Worm (Caenorhabditis elegans): ENCODE measurements around the gene W09D6.5.

W09D6.5 gene

DNA sequence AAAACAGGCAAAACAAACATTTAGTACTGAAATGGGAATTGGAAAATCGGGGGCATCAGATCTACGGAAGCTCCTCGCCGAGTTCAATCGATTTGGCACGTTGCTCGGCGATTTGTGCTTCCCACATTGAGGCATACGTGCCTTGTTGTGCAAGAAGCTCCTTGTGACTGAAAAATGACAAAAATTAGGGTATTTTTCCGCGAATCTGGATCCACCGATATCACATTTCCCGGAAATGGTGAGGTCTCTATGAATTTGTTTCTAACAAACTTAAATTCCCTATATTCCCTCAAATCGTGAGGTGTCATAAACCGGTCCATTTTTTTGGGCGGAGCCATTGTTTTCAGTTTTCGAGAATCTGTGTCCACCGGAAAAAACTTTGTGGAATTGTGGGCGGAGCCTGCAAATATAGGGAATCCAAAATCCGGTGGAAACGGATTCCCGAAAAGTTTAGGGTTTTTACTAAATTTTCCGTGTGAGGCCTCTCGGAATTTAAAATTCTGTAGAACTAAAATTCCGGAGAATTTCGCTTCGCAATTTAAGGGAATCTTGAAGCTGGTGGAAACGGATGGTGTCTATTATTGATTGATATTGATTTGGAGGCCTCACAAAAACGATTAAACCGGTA lies 3.5 kb downstream of the W09D6.5 start (continued):
- no peak for TF ChIP-seq unc-3 (GFP tag; conservative IDR thresholded peaks at IDR 0.05)
- TF ChIP-seq unc-3 (tag; optimal IDR thresholded peaks at IDR 0.05) = peak; percentile 69
- TF ChIP-seq pag-3 (tag; optimal IDR thresholded peaks at IDR 0.05; ENCODE audit: borderline replicate concordance) = peak; percentile 60
- peak; percentile 96 for TF ChIP-seq tbx-2 (tag; optimal IDR thresholded peaks at IDR 0.05)
- TF ChIP-seq nhr-232 (tag; optimal IDR thresholded peaks at IDR 0.05) = no peak
- TF ChIP-seq pqm-1 (tag; optimal IDR thresholded peaks at IDR 0.05) = peak; percentile 87
- peak; percentile 91 for TF ChIP-seq lim-6 (tag; optimal IDR thresholded peaks at IDR 0.05)
- peak; percentile 72 for TF ChIP-seq elt-2 (tag; optimal IDR thresholded peaks at IDR 0.05)
- peak; percentile 36 for TF ChIP-seq C38D4.7 (GFP tag; optimal IDR thresholded peaks at IDR 0.05)
- TF ChIP-seq ceh-45 (GFP tag; IDR thresholded peaks at IDR 0.05) = no peak; the same call in 1 of the 2 replicates
- TF ChIP-seq ceh-31 (tag; optimal IDR thresholded peaks at IDR 0.05) = peak; percentile 99
- TF ChIP-seq sox-2 (GFP tag; IDR thresholded peaks at IDR 0.05) = no peak
- peak; percentile 43 for TF ChIP-seq K02D7.2 (tag; optimal IDR thresholded peaks at IDR 0.05)
- TF ChIP-seq fkh-6 (tag; optimal IDR thresholded peaks at IDR 0.05) = peak; percentile 69
- TF ChIP-seq K09A11.1 (tag; optimal IDR thresholded peaks at IDR 0.05; ENCODE audit: insufficient read depth) = no peak
- TF ChIP-seq ceh-22 (tag; optimal IDR thresholded peaks at IDR 0.05) = no peak
- TF ChIP-seq pax-1 (tag; optimal IDR thresholded peaks at IDR 0.05) = no peak
- no peak for TF ChIP-seq mec-3 (tag; optimal IDR thresholded peaks at IDR 0.05; ENCODE audit: borderline replicate concordance)
- no peak for TF ChIP-seq ceh-24 (tag; optimal IDR thresholded peaks at IDR 0.05)
- TF ChIP-seq ref-2 (tag; optimal IDR thresholded peaks at IDR 0.05) = peak; percentile 80
- no peak for TF ChIP-seq lin-11 (tag; optimal IDR thresholded peaks at IDR 0.05)
- TF ChIP-seq hlh-13 (GFP tag; optimal IDR thresholded peaks at IDR 0.05) = no peak
- no peak for TF ChIP-seq dve-1 (tag; optimal IDR thresholded peaks at IDR 0.05)

DNA sequence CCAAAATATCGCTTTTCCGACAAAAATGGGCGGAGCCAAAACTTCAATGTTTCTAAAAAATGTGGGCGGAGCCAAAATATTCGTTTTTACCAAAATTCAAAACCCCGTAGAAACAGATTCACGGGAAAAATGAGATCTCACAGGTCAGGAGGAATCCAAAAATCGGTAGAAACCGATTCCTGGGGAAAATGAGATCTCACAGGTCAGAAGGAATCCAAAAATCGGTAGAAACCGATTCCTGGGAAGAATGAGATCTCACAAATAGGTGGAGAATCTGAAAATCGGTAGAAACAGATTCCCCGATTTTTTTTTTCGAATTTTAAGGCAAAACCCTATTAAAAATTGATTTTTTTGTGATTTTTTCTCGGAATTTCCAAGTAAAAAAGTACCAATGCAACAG lies 5.2 kb downstream of the W09D6.5 start:
- no peak for TF ChIP-seq hlh-15 (tag; optimal IDR thresholded peaks at IDR 0.05)
- peak; percentile 91 for TF ChIP-seq tbx-7 (tag; optimal IDR thresholded peaks at IDR 0.05)
- peak; percentile 36 for TF ChIP-seq lim-6 (tag; optimal IDR thresholded peaks at IDR 0.05)
- TF ChIP-seq F13H6.1 (tag; optimal IDR thresholded peaks at IDR 0.05) = peak; percentile 75
- TF ChIP-seq pha-4 (tag; optimal IDR thresholded peaks at IDR 0.05) = no peak
- TF ChIP-seq unc-86 (tag; optimal IDR thresholded peaks at IDR 0.05) = peak; percentile 50
- TF ChIP-seq nhr-232 (tag; optimal IDR thresholded peaks at IDR 0.05) = no peak
- TF ChIP-seq fkh-6 (tag; optimal IDR thresholded peaks at IDR 0.05) = peak; percentile 80
- peak; percentile 10 for TF ChIP-seq ceh-6 (GFP tag; optimal IDR thresholded peaks at IDR 0.05)
- TF ChIP-seq ceh-34 (tag; optimal IDR thresholded peaks at IDR 0.05) = peak; percentile 49
- TF ChIP-seq ztf-16 (tag; optimal IDR thresholded peaks at IDR 0.05) = peak; percentile 0
- TF ChIP-seq fax-1 (tag; optimal IDR thresholded peaks at IDR 0.05) = peak; percentile 84
- peak; percentile 97 for TF ChIP-seq tbx-2 (tag; optimal IDR thresholded peaks at IDR 0.05)
- no peak for TF ChIP-seq unc-3 (GFP tag; conservative IDR thresholded peaks at IDR 0.05)
- TF ChIP-seq unc-3 (tag; optimal IDR thresholded peaks at IDR 0.05) = peak; percentile 16
- peak; percentile 33 for TF ChIP-seq gmeb-2 (tag; optimal IDR thresholded peaks at IDR 0.05)
- TF ChIP-seq ceh-14 (tag; optimal IDR thresholded peaks at IDR 0.05) = peak; percentile 62
- TF ChIP-seq ets-4 (tag; optimal IDR thresholded peaks at IDR 0.05) = peak; percentile 81
- no peak for TF ChIP-seq nfya-1 (tag; optimal IDR thresholded peaks at IDR 0.05)
- TF ChIP-seq ama-1 (optimal IDR thresholded peaks at IDR 0.05) = no peak
- peak; percentile 59 for TF ChIP-seq ahr-1 (tag; optimal IDR thresholded peaks at IDR 0.05)
- TF ChIP-seq mec-3 (tag; optimal IDR thresholded peaks at IDR 0.05; ENCODE audit: borderline replicate concordance) = peak; percentile 71
- peak; percentile 87 for TF ChIP-seq zip-5 (tag; optimal IDR thresholded peaks at IDR 0.05)
- peak; percentile 93 for TF ChIP-seq C08G9.2 (tag; optimal IDR thresholded peaks at IDR 0.05)
- no peak for TF ChIP-seq hlh-30 (tag; optimal IDR thresholded peaks at IDR 0.05; ENCODE audit: insufficient read depth)
- TF ChIP-seq sox-2 (GFP tag; IDR thresholded peaks at IDR 0.05) = no peak
- no peak for TF ChIP-seq pat-9 (tag; optimal IDR thresholded peaks at IDR 0.05)
- TF ChIP-seq npax-4 (tag; optimal IDR thresholded peaks at IDR 0.05) = peak; percentile 4
- peak; percentile 77 for TF ChIP-seq hlh-8 (tag; optimal IDR thresholded peaks at IDR 0.05)
- peak; percentile 51 for TF ChIP-seq hlh-6 (tag; optimal IDR thresholded peaks at IDR 0.05)
- peak; percentile 87 for TF ChIP-seq ceh-2 (tag; optimal IDR thresholded peaks at IDR 0.05)
- TF ChIP-seq rnt-1 (tag; optimal IDR thresholded peaks at IDR 0.05) = peak; percentile 77
- peak; percentile 43 for TF ChIP-seq syd-9 (tag; optimal IDR thresholded peaks at IDR 0.05)
- TF ChIP-seq T23F11.4 (GFP tag; optimal IDR thresholded peaks at IDR 0.05) = no peak
- TF ChIP-seq ceh-31 (tag; optimal IDR thresholded peaks at IDR 0.05) = peak; percentile 97
- peak; percentile 77 for TF ChIP-seq elt-2 (tag; optimal IDR thresholded peaks at IDR 0.05)
